Fruit fly (Drosophila melanogaster): ENCODE measurements around the gene CG13049.

DNA sequence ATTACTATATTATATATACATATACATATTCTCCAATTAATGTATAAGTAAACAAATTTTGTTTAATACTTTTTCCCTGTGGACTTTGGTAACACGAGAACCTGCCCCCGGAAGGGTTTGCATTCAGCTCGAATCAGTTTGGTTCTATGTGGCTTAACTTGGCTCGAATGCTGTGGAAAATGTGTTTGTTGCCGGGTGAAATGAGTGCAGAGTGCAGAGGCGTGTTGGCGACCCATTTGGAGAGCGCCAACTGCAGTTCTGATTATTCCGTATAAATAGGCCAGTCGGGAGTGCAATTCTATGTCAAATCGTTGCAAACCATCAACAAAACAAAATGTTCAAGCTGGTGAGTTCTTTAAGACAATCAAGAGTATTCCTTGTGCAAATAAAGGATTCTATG is 36.0 kb upstream of the CG13049 start, which contains the start of gene Nplp3:
- no peak for TF ChIP-seq psq (optimal IDR thresholded peaks at IDR 0.05)
- no peak for TF ChIP-seq pan (optimal IDR thresholded peaks at IDR 0.05)
- TF ChIP-seq Dll (optimal IDR thresholded peaks at IDR 0.05), result no peak
- no peak for TF ChIP-seq usp (GFP tag; optimal IDR thresholded peaks at IDR 0.05)
- TF ChIP-seq EcR (GFP tag; optimal IDR thresholded peaks at IDR 0.05), result no peak
